Worm (Caenorhabditis elegans): ENCODE results near the gene vha-8.

The vha-8 gene

DNA sequence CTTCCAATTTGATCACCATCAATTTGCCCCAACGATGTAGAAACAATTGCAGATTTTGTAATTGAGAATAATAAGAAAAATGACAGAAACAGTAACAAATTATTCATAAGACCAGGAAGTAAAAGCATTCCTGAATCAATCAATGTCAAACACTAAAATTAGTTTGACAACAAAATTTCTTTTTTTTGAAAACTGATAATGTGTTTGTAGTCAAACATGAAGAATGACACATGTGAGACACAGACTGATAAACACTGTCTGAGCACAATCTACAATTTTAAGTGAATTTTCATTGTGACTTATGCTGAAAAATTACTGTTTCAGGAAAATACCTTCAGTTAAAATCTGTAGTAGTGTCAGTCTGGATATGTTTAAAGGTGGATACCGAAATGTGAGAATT is 11.3 kb downstream of the vha-8 start, which contains the start of the genes cest-4 and C17H12.11:
cest-4 (minus strand) TSS at position 206 of the 400 bp plus-strand sequence.
C17H12.11 (plus strand) TSS at position 256 of the 400 bp plus-strand sequence.
- TF ChIP-seq unc-62 (GFP tag; optimal IDR thresholded peaks at IDR 0.05): peak; percentile 25
- TF ChIP-seq nhr-80 (tag; optimal IDR thresholded peaks at IDR 0.05): peak; percentile 80
- TF ChIP-seq tbx-9 (tag; optimal IDR thresholded peaks at IDR 0.05; ENCODE audit: borderline replicate concordance): no peak

DNA sequence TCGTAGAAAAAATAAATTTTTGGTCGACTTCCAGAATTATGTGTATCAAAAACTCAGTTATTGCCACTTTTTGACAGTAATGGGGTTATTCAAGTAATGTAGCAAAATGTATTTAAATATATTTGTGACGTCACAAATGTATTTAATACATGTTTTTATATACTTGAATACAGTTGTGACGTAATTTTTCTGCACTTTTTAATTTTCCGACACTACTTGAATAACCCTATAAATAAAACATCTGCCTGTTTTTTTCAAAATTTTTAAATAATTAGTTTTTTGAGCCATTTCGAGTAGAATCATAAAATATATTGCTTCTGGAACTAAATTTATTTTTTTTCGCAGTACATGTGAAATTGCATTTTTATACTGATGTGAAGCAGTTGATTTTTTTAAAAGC is 12.4 kb downstream of the vha-8 start:
- TF ChIP-seq lir-1 (GFP tag; conservative IDR thresholded peaks at IDR 0.05) (no peak), lin-54 (GFP tag; optimal IDR thresholded peaks at IDR 0.05) (no peak), Y79H2A.3 (GFP tag; conservative IDR thresholded peaks at IDR 0.05) (no peak), ztf-28 (GFP tag; IDR thresholded peaks at IDR 0.05) (no peak), dpl-1 (GFP tag; optimal IDR thresholded peaks at IDR 0.05) (no peak)

DNA sequence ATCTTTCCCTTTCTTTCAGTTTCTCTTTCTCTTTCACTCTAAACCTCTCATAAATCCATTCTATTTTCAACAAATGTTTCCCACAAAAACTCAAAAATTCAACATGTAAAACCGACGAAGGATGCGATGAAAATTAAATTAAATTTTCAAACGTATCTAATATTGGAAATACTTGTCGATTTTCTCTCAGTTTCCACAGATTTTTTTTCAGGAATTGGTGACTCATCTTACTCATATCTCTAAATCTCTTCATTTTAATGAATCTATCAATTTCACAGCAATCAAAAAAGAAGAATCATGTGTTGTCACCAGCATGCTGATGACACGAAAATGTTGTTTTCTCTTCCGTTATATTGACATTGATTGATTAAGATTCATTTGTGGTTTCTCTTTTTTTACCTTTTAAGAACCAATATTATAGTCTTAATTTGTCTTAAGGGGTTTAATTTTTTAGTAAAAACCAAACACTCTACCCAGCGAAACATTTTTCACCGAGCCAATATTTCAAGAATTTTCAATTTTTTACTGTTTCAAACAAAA is 13.0 kb downstream of the vha-8 start:
- TF ChIP-seq B0336.3 (GFP tag; IDR thresholded peaks at IDR 0.05): no peak
- TF ChIP-seq F33H1.4 (GFP tag; IDR thresholded peaks at IDR 0.05): no peak
- no peak for TF ChIP-seq hmg-20 (GFP tag; IDR thresholded peaks at IDR 0.05)
- TF ChIP-seq egl-18 (GFP tag; IDR thresholded peaks at IDR 0.05): no peak
- TF ChIP-seq mel-28 (tag; optimal IDR thresholded peaks at IDR 0.05; ENCODE audit: borderline replicate concordance): no peak
- no peak for TF ChIP-seq cebp-1 (GFP tag; IDR thresholded peaks at IDR 0.05)
- TF ChIP-seq cebp-1 (tag; optimal IDR thresholded peaks at IDR 0.05): no peak
- no peak for TF ChIP-seq ZK185.1 (tag; optimal IDR thresholded peaks at IDR 0.05; ENCODE audit: poor library complexity, severe bottlenecking)
- no peak for TF ChIP-seq hmg-1.2 (GFP tag; IDR thresholded peaks at IDR 0.05)
- no peak for TF ChIP-seq madf-8 (GFP tag; conservative IDR thresholded peaks at IDR 0.05)
- no peak for TF ChIP-seq hlh-12 (tag; optimal IDR thresholded peaks at IDR 0.05)
- no peak for TF ChIP-seq gei-17 (GFP tag; optimal IDR thresholded peaks at IDR 0.05)
- no peak for TF ChIP-seq lin-40 (tag; optimal IDR thresholded peaks at IDR 0.05)
- TF ChIP-seq zim-3 (tag; optimal IDR thresholded peaks at IDR 0.05): no peak
- no peak for TF ChIP-seq C06A6.2 (GFP tag; conservative IDR thresholded peaks at IDR 0.05)

DNA sequence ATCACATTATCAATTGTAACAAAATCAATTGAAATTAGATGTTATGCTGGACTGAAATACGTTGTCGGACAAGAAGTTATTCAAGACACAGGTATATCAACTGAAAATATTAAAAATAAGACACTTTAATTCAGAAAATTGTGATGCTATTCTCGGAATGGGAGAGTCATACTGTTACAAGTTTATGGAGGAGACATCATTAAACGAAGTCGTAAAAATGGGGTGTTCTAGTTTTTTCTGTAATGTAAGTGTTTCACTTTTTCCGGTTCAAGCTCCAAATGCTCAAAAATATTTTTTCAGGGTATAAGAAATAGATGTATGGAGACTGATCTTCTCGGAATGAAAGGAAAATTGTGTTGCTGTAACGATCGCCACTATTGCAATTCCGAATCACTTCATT is 13.9 kb downstream of the vha-8 start, which contains the start of gene C17H12.37:
C17H12.37 (plus strand) TSS at position 301 of the 400 bp plus-strand sequence.
- no peak for TF ChIP-seq attf-3 (GFP tag; conservative IDR thresholded peaks at IDR 0.05)
- no peak for TF ChIP-seq nhr-80 (tag; optimal IDR thresholded peaks at IDR 0.05)

DNA sequence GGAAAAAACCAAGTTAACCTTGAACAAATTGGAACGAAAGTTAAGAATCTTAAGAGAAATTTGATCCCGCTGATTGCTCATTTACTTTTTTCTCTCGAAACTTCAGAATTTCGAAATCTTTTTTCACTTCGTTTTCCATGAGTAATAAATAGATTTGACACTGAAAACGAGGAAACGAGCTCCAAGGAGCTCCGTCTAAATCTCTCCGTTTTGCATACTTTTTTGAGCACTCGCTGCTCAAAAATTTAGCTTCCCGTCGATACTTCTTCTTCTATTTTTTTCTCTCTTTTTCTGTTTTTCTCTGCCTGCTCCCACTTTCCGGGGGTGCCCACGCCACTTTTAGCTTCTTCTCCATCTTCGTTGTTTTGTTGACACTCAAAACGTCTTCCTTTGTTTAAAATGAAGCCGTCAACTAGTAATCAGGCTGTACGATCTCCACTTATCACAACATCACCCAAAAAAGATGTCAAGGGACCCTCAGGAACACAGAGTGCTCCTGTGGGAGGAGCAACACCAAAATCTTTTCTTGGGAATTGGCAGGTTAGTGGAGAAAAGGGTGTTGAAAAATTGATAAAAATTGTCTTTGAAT is 15.7 kb downstream of the vha-8 start, which contains the start of gene C17H12.10:
C17H12.10 (plus strand) TSS at position 325 of the 589 bp plus-strand sequence.
- TF ChIP-seq unc-62 (GFP tag; optimal IDR thresholded peaks at IDR 0.05): no peak
- TF ChIP-seq xnd-1 (tag; optimal IDR thresholded peaks at IDR 0.05): no peak
- no peak for TF ChIP-seq chd-7 (tag; optimal IDR thresholded peaks at IDR 0.05)
- TF ChIP-seq Y53F4B.3 (GFP tag; IDR thresholded peaks at IDR 0.05): no peak
- no peak for TF ChIP-seq mcd-1 (GFP tag; IDR thresholded peaks at IDR 0.05)
- TF ChIP-seq F22D6.2 (tag; optimal IDR thresholded peaks at IDR 0.05): no peak
- TF ChIP-seq bed-1 (GFP tag; IDR thresholded peaks at IDR 0.05): no peak
- TF ChIP-seq F33H1.4 (GFP tag; IDR thresholded peaks at IDR 0.05): no peak
- TF ChIP-seq K12H6.12 (tag; optimal IDR thresholded peaks at IDR 0.05): peak; percentile 31
- TF ChIP-seq cebp-1 (GFP tag; IDR thresholded peaks at IDR 0.05): no peak
- TF ChIP-seq cebp-1 (tag; optimal IDR thresholded peaks at IDR 0.05): peak; percentile 54

All from whole organism, young adult.